Worm (Caenorhabditis elegans): ENCODE data around the gene rab-18.

Gene rab-18

DNA sequence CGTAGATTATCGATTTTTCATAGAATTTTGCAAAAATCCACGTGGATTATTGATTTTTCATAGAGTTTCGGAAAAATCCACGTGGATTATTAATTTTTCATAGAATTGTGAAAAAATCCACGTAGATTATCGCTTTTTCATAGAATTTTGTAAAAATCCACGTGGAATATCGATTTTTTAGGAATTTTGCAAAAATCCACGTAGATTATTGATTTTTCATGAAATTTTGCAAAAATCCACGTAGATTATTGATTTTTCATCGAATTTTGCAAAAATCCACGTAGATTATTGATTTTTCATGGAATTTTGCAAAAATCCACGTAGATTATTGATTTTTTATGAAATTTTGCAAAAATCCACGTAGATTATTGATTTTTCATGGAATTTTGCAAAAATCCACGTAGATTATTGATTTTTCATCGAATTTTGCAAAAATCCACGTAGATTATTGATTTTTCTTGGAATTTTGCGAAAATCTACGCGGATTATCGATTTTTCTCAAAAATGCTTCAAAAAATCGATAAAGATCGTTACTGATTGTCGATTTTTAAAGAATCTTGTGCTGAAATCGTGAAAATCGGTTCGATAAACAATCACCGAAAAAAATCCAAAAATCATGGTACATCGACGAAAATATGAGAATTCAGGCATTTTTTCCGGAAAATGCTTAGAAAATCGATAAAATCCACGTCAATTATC lies 23.4 kb downstream of the rab-18 start:
- TF ChIP-seq ceh-48 (tag; optimal IDR thresholded peaks at IDR 0.05), result peak; percentile 18

DNA sequence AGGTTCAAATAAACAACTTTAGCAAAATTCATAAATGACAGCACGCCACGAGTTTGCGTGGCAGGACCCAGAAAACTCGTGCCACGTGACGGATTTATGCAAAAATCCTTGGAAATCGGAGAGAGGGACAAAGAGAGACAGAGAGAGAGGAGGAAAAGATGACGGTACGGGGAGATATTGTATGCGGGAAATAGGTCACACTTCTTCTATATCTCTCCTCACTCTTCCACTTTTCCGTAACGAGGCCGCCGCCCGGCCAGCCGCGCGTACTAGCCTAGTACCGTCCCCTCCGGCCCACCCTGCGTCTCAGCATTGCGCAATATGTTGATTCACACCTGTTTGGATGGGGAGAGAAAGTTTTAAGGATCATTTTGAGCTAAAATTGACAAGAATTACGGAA lies 26.5 kb downstream of the rab-18 start:
- TF ChIP-seq fkh-10 (GFP tag; optimal IDR thresholded peaks at IDR 0.05) (no peak), odd-2 (tag; optimal IDR thresholded peaks at IDR 0.05) (no peak), ceh-24 (tag; optimal IDR thresholded peaks at IDR 0.05) (no peak), ztf-16 (tag; optimal IDR thresholded peaks at IDR 0.05) (no peak), nfya-1 (tag; optimal IDR thresholded peaks at IDR 0.05) (peak; percentile 39), npax-4 (tag; optimal IDR thresholded peaks at IDR 0.05) (no peak), C38D4.7 (GFP tag; optimal IDR thresholded peaks at IDR 0.05) (no peak), K02D7.2 (tag; optimal IDR thresholded peaks at IDR 0.05) (no peak), fax-1 (tag; optimal IDR thresholded peaks at IDR 0.05) (no peak), pag-3 (tag; optimal IDR thresholded peaks at IDR 0.05; ENCODE audit: borderline replicate concordance) (no peak), Y22D7AL.16 (tag; optimal IDR thresholded peaks at IDR 0.05) (no peak), syd-9 (tag; optimal IDR thresholded peaks at IDR 0.05) (no peak), pha-4 (tag; optimal IDR thresholded peaks at IDR 0.05) (no peak), hlh-13 (GFP tag; optimal IDR thresholded peaks at IDR 0.05) (no peak), unc-3 (GFP tag; conservative IDR thresholded peaks at IDR 0.05) (no peak), unc-3 (tag; optimal IDR thresholded peaks at IDR 0.05) (no peak), hlh-30 (tag; optimal IDR thresholded peaks at IDR 0.05; ENCODE audit: insufficient read depth) (peak; percentile 75), lim-6 (tag; optimal IDR thresholded peaks at IDR 0.05) (no peak), ceh-18 (tag; optimal IDR thresholded peaks at IDR 0.05) (no peak), ref-2 (tag; optimal IDR thresholded peaks at IDR 0.05) (peak; percentile 47), ceh-34 (tag; optimal IDR thresholded peaks at IDR 0.05) (no peak), tbx-2 (tag; optimal IDR thresholded peaks at IDR 0.05) (peak; percentile 45), mec-3 (tag; optimal IDR thresholded peaks at IDR 0.05; ENCODE audit: borderline replicate concordance) (no peak), K09A11.1 (tag; optimal IDR thresholded peaks at IDR 0.05; ENCODE audit: insufficient read depth) (no peak), pha-2 (tag; optimal IDR thresholded peaks at IDR 0.05) (no peak), gmeb-2 (tag; optimal IDR thresholded peaks at IDR 0.05) (no peak), fkh-6 (tag; optimal IDR thresholded peaks at IDR 0.05) (no peak), sox-2 (GFP tag; IDR thresholded peaks at IDR 0.05) (no peak), nhr-11 (tag; optimal IDR thresholded peaks at IDR 0.05) (no peak), rnt-1 (tag; optimal IDR thresholded peaks at IDR 0.05) (no peak), pros-1 (tag; optimal IDR thresholded peaks at IDR 0.05) (no peak), hlh-15 (tag; optimal IDR thresholded peaks at IDR 0.05) (no peak)

DNA sequence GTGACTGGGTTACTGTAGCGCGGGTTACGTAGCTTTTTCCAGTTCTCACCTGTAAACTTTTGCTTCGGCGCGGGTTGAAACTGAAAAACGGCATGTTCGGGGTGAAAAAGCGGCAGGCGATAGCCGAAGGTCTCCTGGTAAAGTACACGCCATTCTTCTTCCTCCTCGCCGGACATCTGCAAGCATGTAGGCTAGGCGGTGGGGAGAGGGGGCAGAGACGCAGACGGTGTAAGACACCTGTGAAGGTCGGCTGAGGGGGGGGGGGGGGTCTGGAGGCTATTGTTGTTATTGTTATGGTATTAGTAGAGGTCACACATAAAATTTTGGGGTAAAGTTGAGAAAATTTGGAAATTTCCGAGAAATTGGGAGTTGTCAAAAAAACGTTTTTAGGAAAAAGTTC lies 27.5 kb downstream of the rab-18 start, which contains the start of gene fbxo-11.2:
Gene fbxo-11.2, minus strand, starts transcription at position 176 of the 400 bp plus-strand sequence.
- TF ChIP-seq ceh-19 (GFP tag; optimal IDR thresholded peaks at IDR 0.05), result peak; percentile 2
- peak; percentile 57 for TF ChIP-seq sox-2 (GFP tag; IDR thresholded peaks at IDR 0.05)
- no peak for TF ChIP-seq ceh-34 (tag; optimal IDR thresholded peaks at IDR 0.05)
- no peak for TF ChIP-seq hlh-30 (tag; optimal IDR thresholded peaks at IDR 0.05; ENCODE audit: insufficient read depth)
- TF ChIP-seq madf-2 (tag; optimal IDR thresholded peaks at IDR 0.05), result no peak
- no peak for TF ChIP-seq fkh-10 (GFP tag; optimal IDR thresholded peaks at IDR 0.05)
- no peak for TF ChIP-seq syd-9 (tag; optimal IDR thresholded peaks at IDR 0.05)
- TF ChIP-seq pha-2 (tag; optimal IDR thresholded peaks at IDR 0.05), result no peak
- no peak for TF ChIP-seq pax-1 (tag; optimal IDR thresholded peaks at IDR 0.05)
- TF ChIP-seq elt-2 (tag; optimal IDR thresholded peaks at IDR 0.05), result no peak
- TF ChIP-seq eyg-1 (tag; optimal IDR thresholded peaks at IDR 0.05), result no peak
- TF ChIP-seq unc-3 (GFP tag; conservative IDR thresholded peaks at IDR 0.05), result no peak
- no peak for TF ChIP-seq unc-3 (tag; optimal IDR thresholded peaks at IDR 0.05)
- no peak for TF ChIP-seq unc-86 (tag; optimal IDR thresholded peaks at IDR 0.05)
